Fruit fly (Drosophila melanogaster) whole organism, embryonic: Measurements from ENCODE around the gene AlaRS.

Source experiments
- Antp ChIP-seq: fragments of 200-800 bp; sonication (Bioruptor generic); optimal IDR thresholded peaks from 3 replicates; lab custom pipeline; 2016; ENCODE audit warnings: missing biosample characterization, missing genetic modification characterization
- C15 ChIP-seq: fragments of 200-800 bp; sonication (Bioruptor generic); IDR thresholded peaks from 3 replicates; pipeline ENCODE4 v1.3.6; 2022; ENCODE audit warnings: missing biosample characterization, missing genetic modification characterization
- CG1024 ChIP-seq: fragments of 200-800 bp; sonication (Bioruptor generic); IDR thresholded peaks from 2 replicates; pipeline ENCODE4 v1.3.6; 2022; ENCODE audit warnings: missing biosample characterization, missing genetic modification characterization
- CG11696 ChIP-seq: fragments of 200-800 bp; sonication (Bioruptor generic); IDR thresholded peaks from 2 replicates; pipeline ENCODE4 v1.3.6; 2022; ENCODE audit warnings: missing biosample characterization, missing genetic modification characterization
- CG12155 ChIP-seq: fragments of 200-800 bp; sonication (Bioruptor generic); optimal IDR thresholded peaks from 3 replicates; lab custom pipeline; 2016; ENCODE audit warnings: missing biosample characterization, missing genetic modification characterization
- CG12659 ChIP-seq: fragments of 200-800 bp; sonication (Bioruptor generic); optimal IDR thresholded peaks from 3 replicates; lab custom pipeline; 2017; ENCODE audit warnings: mild to moderate bottlenecking, missing biosample characterization, missing genetic modification reagents, missing genetic modification characterization
- CG12744 ChIP-seq: fragments of 200-800 bp; sonication (Bioruptor generic); optimal IDR thresholded peaks from 2 replicates; lab custom pipeline; 2016; ENCODE audit warnings: missing biosample characterization, missing genetic modification characterization
- CG13296 ChIP-seq: fragments of 200-800 bp; sonication (Bioruptor generic); optimal IDR thresholded peaks from 3 replicates; lab custom pipeline; 2018; ENCODE audit warnings: missing biosample characterization, mild to moderate bottlenecking, missing genetic modification characterization
- CG13624 ChIP-seq: fragments of 200-800 bp; sonication (Bioruptor generic); optimal IDR thresholded peaks from 2 replicates; lab custom pipeline; 2016; ENCODE audit warnings: missing biosample characterization, missing genetic modification characterization
- CG14050 ChIP-seq: fragments of 200-800 bp; sonication (Bioruptor generic); IDR thresholded peaks from 3 replicates; pipeline ENCODE4 v1.3.6; 2022; ENCODE audit warnings: missing biosample characterization, missing genetic modification characterization
- CG17359 ChIP-seq: fragments of 200-800 bp; sonication (Bioruptor generic); optimal IDR thresholded peaks from 3 replicates; lab custom pipeline; 2018; ENCODE audit warnings: missing biosample characterization, mild to moderate bottlenecking, missing genetic modification characterization, moderate library complexity
- CG18476 ChIP-seq: fragments of 200-800 bp; sonication (Bioruptor generic); optimal IDR thresholded peaks from 2 replicates; lab custom pipeline; 2016; ENCODE audit warnings: missing biosample characterization, mild to moderate bottlenecking, missing genetic modification characterization
- CG31224 ChIP-seq: fragments of 200-800 bp; sonication (Bioruptor generic); IDR thresholded peaks from 2 replicates; pipeline ENCODE4 v1.3.6; 2022; ENCODE audit warnings: missing biosample characterization, missing genetic modification characterization
- CG32772 ChIP-seq: fragments of 200-800 bp; sonication (Bioruptor generic); IDR thresholded peaks from 2 replicates; pipeline ENCODE4 v1.3.6; 2022; ENCODE audit warnings: missing biosample characterization, missing genetic modification characterization
- CG43689 ChIP-seq: fragments of 200-800 bp; sonication (Bioruptor generic); IDR thresholded peaks from 2 replicates; pipeline ENCODE4 v1.3.6; 2022; ENCODE audit warnings: missing biosample characterization, missing genetic modification characterization
- CG6791 ChIP-seq: fragments of 200-800 bp; sonication (Bioruptor generic); IDR thresholded peaks from 3 replicates; pipeline ENCODE4 v1.3.6; 2022; ENCODE audit warnings: missing biosample characterization, missing genetic modification characterization; ENCODE audit not compliant: partially characterized antibody
- CG8281 ChIP-seq: fragments of 200-800 bp; sonication (Bioruptor generic); optimal IDR thresholded peaks from 2 replicates; lab custom pipeline; 2018; ENCODE audit warnings: missing biosample characterization, mild to moderate bottlenecking, missing genetic modification characterization, moderate library complexity
- CrebB ChIP-seq: fragments of 200-800 bp; sonication (Bioruptor generic); optimal IDR thresholded peaks from 3 replicates; lab custom pipeline; 2018; ENCODE audit warnings: missing biosample characterization, mild to moderate bottlenecking, missing genetic modification characterization
- D19A ChIP-seq: fragments of 200-800 bp; optimal IDR thresholded peaks from 3 replicates; lab custom pipeline; 2019; ENCODE audit warnings: missing biosample characterization, mild to moderate bottlenecking, missing genetic modification characterization, moderate library complexity
- Dbx ChIP-seq: fragments of 200-800 bp; sonication (Bioruptor generic); IDR thresholded peaks from 3 replicates; pipeline ENCODE4 v1.3.6; 2022; ENCODE audit warnings: missing biosample characterization, missing genetic modification characterization
- Dfd ChIP-seq, 2 experiments: fragments of >200 bp; optimal IDR thresholded peaks; 2 replicates each; lab custom pipeline; 2017; ENCODE audit warnings: missing biosample characterization in 2 of 2, missing genetic modification characterization in 2 of 2
- ERR ChIP-seq: fragments of 200-800 bp; sonication (Bioruptor generic); optimal IDR thresholded peaks from 2 replicates; lab custom pipeline; 2016; ENCODE audit warnings: missing biosample characterization, missing genetic modification characterization
- Fer1 ChIP-seq: fragments of 200-800 bp; sonication (Bioruptor generic); optimal IDR thresholded peaks from 2 replicates; lab custom pipeline; 2017; ENCODE audit warnings: missing biosample characterization, mild to moderate bottlenecking, missing genetic modification characterization
- Fer3 ChIP-seq: fragments of 200-800 bp; sonication (Bioruptor generic); optimal IDR thresholded peaks from 2 replicates; lab custom pipeline; 2018; ENCODE audit warnings: missing biosample characterization, mild to moderate bottlenecking, missing genetic modification characterization, moderate library complexity
- Mad ChIP-seq: fragments of 200-800 bp; sonication (Bioruptor generic); optimal IDR thresholded peaks from 2 replicates; lab custom pipeline; 2016; ENCODE audit warnings: missing biosample characterization, missing genetic modification characterization
- Max ChIP-seq: fragments of 200-800 bp; sonication (Bioruptor generic); optimal IDR thresholded peaks from 2 replicates; lab custom pipeline; 2016; ENCODE audit warnings: missing biosample characterization, mild to moderate bottlenecking, missing genetic modification characterization
- Sry-δ ChIP-seq: fragments of 200-800 bp; sonication (Bioruptor generic); optimal IDR thresholded peaks from 2 replicates; lab custom pipeline; 2016; ENCODE audit warnings: missing biosample characterization, missing genetic modification characterization
- TFAM ChIP-seq: fragments of 200-800 bp; sonication (Bioruptor generic); optimal IDR thresholded peaks from 2 replicates; lab custom pipeline; 2017; ENCODE audit warnings: missing biosample characterization, missing genetic modification characterization, inconsistent platforms
- Tbp ChIP-seq: fragments of >200 bp; optimal IDR thresholded peaks from 2 replicates; lab custom pipeline; 2018; ENCODE audit warnings: missing biosample characterization, missing genetic modification characterization
- Xrp1 ChIP-seq: fragments of 200-800 bp; sonication (Bioruptor generic); IDR thresholded peaks from 2 replicates; pipeline ENCODE4 v1.3.6; 2022; ENCODE audit warnings: missing biosample characterization, missing genetic modification characterization
- ac ChIP-seq: fragments of 200-800 bp; sonication (Bioruptor generic); optimal IDR thresholded peaks from 3 replicates; lab custom pipeline; 2017; ENCODE audit warnings: missing biosample characterization, mild to moderate bottlenecking, missing genetic modification characterization
- ash1 ChIP-seq: fragments of 200-800 bp; sonication (Bioruptor generic); optimal IDR thresholded peaks from 2 replicates; lab custom pipeline; 2018; ENCODE audit warnings: missing biosample characterization, mild to moderate bottlenecking, missing genetic modification characterization
- bbx ChIP-seq: fragments of 200-800 bp; sonication (Bioruptor generic); IDR thresholded peaks from 2 replicates; pipeline ENCODE4 v1.3.6; 2022; ENCODE audit warnings: missing biosample characterization, missing genetic modification characterization; ENCODE audit not compliant: partially characterized antibody
- cas ChIP-seq: fragments of 200-800 bp; sonication (Bioruptor generic); IDR thresholded peaks from 2 replicates; pipeline ENCODE4 v1.3.6; 2022; ENCODE audit warnings: missing biosample characterization, missing genetic modification characterization
- chif ChIP-seq, 2 experiments: fragments of 200-800 bp; sonication (Bioruptor generic); optimal IDR thresholded peaks; 3 replicates each; lab custom pipeline; 2016; ENCODE audit warnings: missing biosample characterization in 2 of 2, missing genetic modification characterization in 2 of 2
- chm ChIP-seq: fragments of 200-800 bp; sonication (Bioruptor generic); IDR thresholded peaks from 2 replicates; pipeline ENCODE4 v1.3.6; 2022; ENCODE audit warnings: missing biosample characterization, missing genetic modification characterization
- disco-r ChIP-seq: fragments of 200-800 bp; sonication (Bioruptor generic); optimal IDR thresholded peaks from 2 replicates; lab custom pipeline; 2016; ENCODE audit warnings: missing biosample characterization, missing genetic modification characterization
- ems ChIP-seq: fragments of 200-800 bp; sonication (Bioruptor generic); optimal IDR thresholded peaks from 3 replicates; lab custom pipeline; 2016; ENCODE audit warnings: missing biosample characterization, missing genetic modification characterization
- gcm ChIP-seq: fragments of 200-800 bp; sonication (Bioruptor generic); optimal IDR thresholded peaks from 2 replicates; lab custom pipeline; 2019; ENCODE audit warnings: missing biosample characterization, mild to moderate bottlenecking, missing genetic modification characterization, moderate library complexity
- gt ChIP-seq: fragments of 200-800 bp; sonication (Bioruptor generic); IDR thresholded peaks from 2 replicates; pipeline ENCODE4 v1.3.6; 2022; ENCODE audit warnings: missing biosample characterization, missing genetic modification characterization
- hth ChIP-seq: fragments of >200 bp; optimal IDR thresholded peaks from 2 replicates; lab custom pipeline; 2017; ENCODE audit warnings: inconsistent platforms
- lab ChIP-seq: fragments of 200-800 bp; sonication (Bioruptor generic); optimal IDR thresholded peaks from 3 replicates; lab custom pipeline; 2017; ENCODE audit warnings: missing biosample characterization, missing genetic modification characterization, mild to moderate bottlenecking, moderate library complexity, missing genetic modification reagents
- lmd ChIP-seq: fragments of 200-800 bp; sonication (Bioruptor generic); IDR thresholded peaks from 2 replicates; pipeline ENCODE4 v1.3.6; 2022; ENCODE audit warnings: missing biosample characterization, missing genetic modification characterization
- org-1 ChIP-seq: fragments of 200-800 bp; sonication (Bioruptor generic); optimal IDR thresholded peaks from 2 replicates; lab custom pipeline; 2017; ENCODE audit warnings: missing biosample characterization, missing genetic modification characterization
- rib ChIP-seq: fragments of 200-800 bp; sonication (Bioruptor generic); IDR thresholded peaks from 2 replicates; pipeline ENCODE4 v1.3.6; 2022; ENCODE audit warnings: missing biosample characterization, missing genetic modification characterization
- sob ChIP-seq: fragments of 200-800 bp; sonication (Bioruptor generic); IDR thresholded peaks from 2 replicates; pipeline ENCODE4 v1.3.6; 2022; ENCODE audit warnings: missing biosample characterization, missing genetic modification characterization
- tap ChIP-seq: fragments of 200-800 bp; optimal IDR thresholded peaks from 3 replicates; lab custom pipeline; 2019; ENCODE audit warnings: missing biosample characterization, mild to moderate bottlenecking, missing genetic modification characterization, moderate library complexity
- tin ChIP-seq: fragments of 200-800 bp; sonication (Bioruptor generic); optimal IDR thresholded peaks from 3 replicates; lab custom pipeline; 2016; ENCODE audit warnings: missing biosample characterization, missing genetic modification characterization
- twi ChIP-seq: fragments of 200-800 bp; optimal IDR thresholded peaks from 2 replicates; lab custom pipeline; 2019; ENCODE audit warnings: missing biosample characterization, mild to moderate bottlenecking, missing genetic modification characterization, moderate library complexity
- yki ChIP-seq: fragments of >200 bp; optimal IDR thresholded peaks from 3 replicates; lab custom pipeline; 2018

Gene AlaRS

dm6 chr2L:8370364-8371326, 10.9 kb downstream of the AlaRS start, which contains the start of gene CG17292 (continued):
- TF ChIP-seq disco-r (GFP tag; lab: Kevin White, UChicago) (no peak), CG18476 (no peak), Mad (GFP tag; lab: Kevin White, UChicago) (peak; percentile 42), C15 (GFP tag; lab: Robert Waterston, UW) (no peak), bbx (GFP tag; lab: Robert Waterston, UW) (peak; percentile 95), CrebB (tag; lab: Kevin White, UChicago) (peak; percentile 85), Fer3 (tag; lab: Kevin White, UChicago) (peak; percentile 30), Fer1 (GFP tag; lab: Kevin White, UChicago) (peak; percentile 74), gcm (peak; percentile 59), org-1 (GFP tag; lab: Kevin White, UChicago) (peak; percentile 43), CG1024 (GFP tag; lab: Robert Waterston, UW) (peak; percentile 67), CG13296 (GFP tag; lab: Kevin White, UChicago) (peak; percentile 54), hth (no peak), Antp (peak; percentile 20), CG13624 (GFP tag; lab: Kevin White, UChicago) (peak; percentile 69), CG31224 (0 out of 2 replicates have a peak, but pooled peaks have one; percentile 13), chif (GFP tag; optimal IDR thresholded peaks at IDR 0.05; lab: Kevin White, UChicago) (no peak), CG6791 (peak; percentile 90), Max (GFP tag; lab: Kevin White, UChicago) (no peak), cas (GFP tag; lab: Robert Waterston, UW) (peak; percentile 40; the same call in 1 of the 2 replicates), chm (peak; percentile 60; the same call in 1 of the 2 replicates), ERR (GFP tag; lab: Kevin White, UChicago) (peak; percentile 6), ems (GFP tag; lab: Kevin White, UChicago) (peak; percentile 46), rib (GFP tag; lab: Robert Waterston, UW) (peak; percentile 92), ash1 (no peak), CG43689 (no peak), lab (peak; percentile 81), CG8281 (tag; lab: Kevin White, UChicago) (no peak), CG17359 (tag; lab: Kevin White, UChicago) (peak; percentile 38), CG12155 (GFP tag; lab: Kevin White, UChicago) (peak; percentile 99), gt (no peak), CG32772 (GFP tag; lab: Robert Waterston, UW) (peak; percentile 31; the same call in 1 of the 2 replicates), ac (GFP tag; lab: Kevin White, UChicago) (no peak), twi (tag; lab: Kevin White, UChicago) (no peak), yki (lab: Kevin White, UChicago) (no peak), tin (GFP tag; lab: Kevin White, UChicago) (no peak), D19A (tag; lab: Kevin White, UChicago) (peak; percentile 22), Dbx (GFP tag; lab: Robert Waterston, UW) (peak; percentile 82; the same call in 2 of the 3 replicates), tap (peak; percentile 24), sob (GFP tag; lab: Robert Waterston, UW) (peak; percentile 86), CG11696 (GFP tag; lab: Robert Waterston, UW) (0 out of 2 replicates have a peak, but pooled peaks have one; percentile 10), Dfd (GFP tag; optimal IDR thresholded peaks at IDR 0.05; lab: Kevin White, UChicago) (no peak), Xrp1 (GFP tag; lab: Robert Waterston, UW) (peak; percentile 63), CG14050 (GFP tag; lab: Robert Waterston, UW) (no peak), Tbp (GFP tag; lab: Kevin White, UChicago) (no peak), TFAM (GFP tag; lab: Kevin White, UChicago) (no peak), CG12744 (GFP tag; lab: Kevin White, UChicago) (no peak), Sry-δ (GFP tag; lab: Kevin White, UChicago) (peak; percentile 80), lmd (GFP tag; lab: Robert Waterston, UW) (peak; percentile 46), CG12659 (GFP tag; lab: Kevin White, UChicago) (peak; percentile 85)
